Fruit fly (Drosophila melanogaster) whole organism, wandering third instar larva: ENCODE results near the gene rdog.
A peak's percentile ranks its signal among the peaks of the same experiment; 100 is the strongest.

Source experiments
- Abd-B ChIP-seq: fragments of >200 bp; optimal IDR thresholded peaks from 2 replicates; lab custom pipeline; 2017; ENCODE audit warnings: missing biosample characterization, missing genetic modification characterization
- CG32264 ChIP-seq: fragments of 200-800 bp; sonication (Bioruptor generic); optimal IDR thresholded peaks from 2 replicates; lab custom pipeline; 2016; ENCODE audit warnings: missing biosample characterization, missing genetic modification characterization
- CG9705 ChIP-seq: fragments of 200-800 bp; sonication (Bioruptor generic); optimal IDR thresholded peaks from 2 replicates; lab custom pipeline; 2018; ENCODE audit warnings: missing biosample characterization, mild to moderate bottlenecking, missing genetic modification characterization
- CrebA ChIP-seq: fragments of 200-800 bp; sonication (Bioruptor generic); optimal IDR thresholded peaks from 2 replicates; lab custom pipeline; 2016; ENCODE audit warnings: missing biosample characterization, mild to moderate bottlenecking, missing genetic modification characterization, borderline replicate concordance
- Dfd ChIP-seq: fragments of >200 bp; optimal IDR thresholded peaks from 2 replicates; lab custom pipeline; 2017; ENCODE audit warnings: missing biosample characterization, missing genetic modification characterization
- Dif ChIP-seq: fragments of 200-275, 200-300 bp; sonication (Bioruptor generic); optimal IDR thresholded peaks from 2 replicates; lab custom pipeline; 2018; ENCODE audit warnings: missing biosample characterization, missing genetic modification characterization; ENCODE audit not compliant: partially characterized antibody
- GATAd ChIP-seq: sonication (Bioruptor generic); optimal IDR thresholded peaks from 2 replicates; lab custom pipeline; 2016; ENCODE audit warnings: missing biosample characterization, missing genetic modification characterization
- HLH106 ChIP-seq: fragments of 200-800 bp; optimal IDR thresholded peaks from 3 replicates; lab custom pipeline; 2019; ENCODE audit warnings: missing biosample characterization, mild to moderate bottlenecking, missing genetic modification characterization, moderate library complexity
- Hnf4 ChIP-seq: fragments of 200-800 bp; sonication (Bioruptor generic); optimal IDR thresholded peaks from 2 replicates; lab custom pipeline; 2016; ENCODE audit warnings: missing biosample characterization, mild to moderate bottlenecking, missing genetic modification characterization
- Hr78 ChIP-seq: fragments of >200 bp; optimal IDR thresholded peaks from 2 replicates; lab custom pipeline; 2017; ENCODE audit warnings: missing biosample characterization, missing genetic modification characterization
- Hr83 ChIP-seq: fragments of 200-300 bp; sonication (Bioruptor generic); optimal IDR thresholded peaks from 2 replicates; lab custom pipeline; 2016; ENCODE audit warnings: missing biosample characterization, mild to moderate bottlenecking, missing genetic modification characterization, moderate library complexity; ENCODE audit not compliant: poor library complexity, severe bottlenecking
- Jra ChIP-seq: sonication (Bioruptor generic); optimal IDR thresholded peaks from 2 replicates; lab custom pipeline; 2016; ENCODE audit warnings: missing biosample characterization, missing genetic modification characterization
- Mio ChIP-seq: sonication (Bioruptor generic); optimal IDR thresholded peaks from 2 replicates; lab custom pipeline; 2016; ENCODE audit warnings: missing biosample characterization, missing genetic modification characterization
- Myc ChIP-seq: fragments of >200 bp; optimal IDR thresholded peaks from 2 replicates; lab custom pipeline; 2017
- N ChIP-seq: fragments of >200 bp; optimal IDR thresholded peaks from 2 replicates; lab custom pipeline; 2018; ENCODE audit warnings: missing biosample characterization, missing external identifiers, missing genetic modification characterization
- OdsH ChIP-seq: fragments of 200-800 bp; sonication (Bioruptor generic); optimal IDR thresholded peaks from 2 replicates; lab custom pipeline; 2016; ENCODE audit warnings: missing biosample characterization, mild to moderate bottlenecking, missing genetic modification characterization
- Rel ChIP-seq, 2 experiments: fragments of 200-800 bp; sonication (Bioruptor generic) in 1 of 2; optimal IDR thresholded peaks; 2 replicates in 1 of 2; 3 replicates in 1 of 2; lab custom pipeline; 2016 to 2019; ENCODE audit warnings: mild to moderate bottlenecking in 2 of 2, missing biosample characterization in 2 of 2, missing genetic modification characterization in 2 of 2, moderate library complexity in 1 of 2
- Sp1 ChIP-seq: fragments of 200-800 bp; sonication (Bioruptor generic); optimal IDR thresholded peaks from 3 replicates; lab custom pipeline; 2019; ENCODE audit warnings: missing biosample characterization, mild to moderate bottlenecking, missing genetic modification characterization, moderate library complexity
- Vsx2 ChIP-seq: fragments of 200-300, 225-300 bp; sonication (Bioruptor generic); optimal IDR thresholded peaks from 2 replicates; lab custom pipeline; 2018; ENCODE audit warnings: missing biosample characterization, missing genetic modification characterization; ENCODE audit not compliant: partially characterized antibody
- br ChIP-seq: fragments of 200-800 bp; sonication (Bioruptor generic); optimal IDR thresholded peaks from 2 replicates; lab custom pipeline; 2016; ENCODE audit warnings: missing biosample characterization, missing genetic modification characterization
- brk ChIP-seq: fragments of 200-800 bp; sonication (Bioruptor generic); optimal IDR thresholded peaks from 2 replicates; lab custom pipeline; 2016; ENCODE audit warnings: missing biosample characterization, mild to moderate bottlenecking, missing genetic modification characterization
- dl ChIP-seq, 2 experiments: fragments of 175-275, 200-275 bp in 1 of 2; fragments of 200-275 bp in 1 of 2; sonication (Bioruptor generic); optimal IDR thresholded peaks; lab custom pipeline; 2018; ENCODE audit warnings: mild to moderate bottlenecking in 2 of 2, missing biosample characterization in 2 of 2, missing genetic modification characterization in 2 of 2, moderate library complexity in 2 of 2; ENCODE audit not compliant: partially characterized antibody in 2 of 2, insufficient read depth in 1 of 2
- dmrt93B ChIP-seq: fragments of 200-800 bp; sonication (Bioruptor generic); optimal IDR thresholded peaks from 2 replicates; lab custom pipeline; 2018; ENCODE audit warnings: missing biosample characterization, mild to moderate bottlenecking, missing genetic modification characterization
- dsf ChIP-seq: sonication (Bioruptor generic); optimal IDR thresholded peaks from 2 replicates; lab custom pipeline; 2016; ENCODE audit warnings: missing biosample characterization, missing genetic modification characterization, borderline replicate concordance
- ey ChIP-seq: fragments of 200-800 bp; sonication (Bioruptor generic); optimal IDR thresholded peaks from 2 replicates; lab custom pipeline; 2016; ENCODE audit warnings: missing biosample characterization, missing genetic modification characterization
- foxo ChIP-seq, 2 experiments: fragments of 200-800 bp; sonication (Bioruptor generic); optimal IDR thresholded peaks; 2 replicates in 1 of 2; 3 replicates in 1 of 2; lab custom pipeline; 2016 to 2017; ENCODE audit warnings: missing biosample characterization in 2 of 2, missing genetic modification characterization in 2 of 2
- fru ChIP-seq: fragments of 200-800 bp; sonication (Bioruptor generic); optimal IDR thresholded peaks from 3 replicates; lab custom pipeline; 2016; ENCODE audit warnings: missing biosample characterization, mild to moderate bottlenecking, missing genetic modification characterization
- h ChIP-seq: fragments of 200-800 bp; sonication (Bioruptor generic); optimal IDR thresholded peaks from 3 replicates; lab custom pipeline; 2016; ENCODE audit warnings: missing biosample characterization, mild to moderate bottlenecking, missing genetic modification characterization
- jim ChIP-seq: fragments of 175-275, 200-325 bp; sonication (Bioruptor generic); optimal IDR thresholded peaks from 2 replicates; lab custom pipeline; 2016; ENCODE audit warnings: missing biosample characterization, mild to moderate bottlenecking, missing genetic modification characterization
- lola ChIP-seq: fragments of >200 bp; optimal IDR thresholded peaks from 2 replicates; lab custom pipeline; 2017; ENCODE audit warnings: missing biosample characterization, missing genetic modification characterization
- pan ChIP-seq: fragments of >200 bp; optimal IDR thresholded peaks from 2 replicates; lab custom pipeline; 2017
- psq ChIP-seq: fragments of 200-800 bp; sonication (Bioruptor generic); optimal IDR thresholded peaks from 3 replicates; lab custom pipeline; 2017; ENCODE audit warnings: missing biosample characterization, mild to moderate bottlenecking, missing genetic modification characterization, moderate library complexity
- rgr ChIP-seq: fragments of 200-800 bp; sonication (Bioruptor generic); optimal IDR thresholded peaks from 3 replicates; lab custom pipeline; 2016; ENCODE audit warnings: missing biosample characterization, mild to moderate bottlenecking, missing genetic modification characterization
- sage ChIP-seq: fragments of 200-800 bp; sonication (Bioruptor generic); optimal IDR thresholded peaks from 2 replicates; lab custom pipeline; 2016; ENCODE audit warnings: missing biosample characterization, mild to moderate bottlenecking, missing genetic modification characterization
- sv ChIP-seq: fragments of 200-800 bp; sonication (Bioruptor generic); optimal IDR thresholded peaks from 3 replicates; lab custom pipeline; 2016; ENCODE audit warnings: missing biosample characterization, missing genetic modification characterization
- tai ChIP-seq: sonication (Bioruptor generic); optimal IDR thresholded peaks from 2 replicates; lab custom pipeline; 2016; ENCODE audit warnings: missing biosample characterization, missing genetic modification characterization
- usp ChIP-seq: fragments of >200 bp; optimal IDR thresholded peaks from 2 replicates; lab custom pipeline; 2017; ENCODE audit warnings: missing biosample characterization, missing genetic modification characterization
- woc ChIP-seq: sonication (Bioruptor generic); optimal IDR thresholded peaks from 2 replicates; lab custom pipeline; 2016; ENCODE audit warnings: missing biosample characterization, mild to moderate bottlenecking, missing genetic modification characterization

rdog gene

dm6 chr3R:29112398-29113150 lies 45.3 kb upstream of the rdog start, which contains the start of the genes alpha-Man-Ib and Pdhb:
Gene alpha-Man-Ib (minus strand): TSS chr3R:29112822.
Gene Pdhb (plus strand): TSS chr3R:29113071.
- TF ChIP-seq h (GFP tag; lab: Kevin White, UChicago) (peak; percentile 77), woc (GFP tag; lab: Kevin White, UChicago) (peak; percentile 77), foxo (GFP tag; optimal IDR thresholded peaks at IDR 0.05; lab: Kevin White, UChicago) (peak in 1 of 2 experiments; percentile 80), br (GFP tag; lab: Kevin White, UChicago) (peak; percentile 12), CG9705 (GFP tag; lab: Kevin White, UChicago) (peak; percentile 69), Hnf4 (GFP tag; lab: Kevin White, UChicago) (no peak), fru (GFP tag; lab: Kevin White, UChicago) (no peak), psq (GFP tag; lab: Kevin White, UChicago) (peak; percentile 50), ey (GFP tag; lab: Kevin White, UChicago) (peak; percentile 40), HLH106 (peak; percentile 80), OdsH (GFP tag; lab: Kevin White, UChicago) (peak; percentile 53), Jra (GFP tag; lab: Kevin White, UChicago) (no peak), dmrt93B (no peak), jim (no peak), Rel (GFP tag; optimal IDR thresholded peaks at IDR 0.05; lab: Kevin White, UChicago) (no peak), Rel (tag; optimal IDR thresholded peaks at IDR 0.05; lab: Kevin White, UChicago) (peak; percentile 43), Sp1 (peak; percentile 72), sv (GFP tag; lab: Kevin White, UChicago) (peak; percentile 76), pan (lab: Kevin White, UChicago) (no peak), Myc (lab: Kevin White, UChicago) (peak; percentile 83)

dm6 chr3R:29113392-29113791 lies 44.5 kb upstream of the rdog start:
- TF ChIP-seq tai (no peak), dl (GFP tag; optimal IDR thresholded peaks at IDR 0.05; lab: Kevin White, UChicago; ENCODE audit: insufficient read depth in 1 of 2, partially characterized antibody in 2 of 2) (no peak), Rel (GFP tag; optimal IDR thresholded peaks at IDR 0.05; lab: Kevin White, UChicago) (no peak), Rel (tag; optimal IDR thresholded peaks at IDR 0.05; lab: Kevin White, UChicago) (no peak), pan (lab: Kevin White, UChicago) (no peak), Mio (GFP tag; lab: Kevin White, UChicago) (no peak), dmrt93B (no peak), Dfd (GFP tag; lab: Kevin White, UChicago) (no peak), br (GFP tag; lab: Kevin White, UChicago) (no peak), Vsx2 (GFP tag; lab: Kevin White, UChicago) (no peak), Jra (GFP tag; lab: Kevin White, UChicago) (no peak), brk (GFP tag; lab: Kevin White, UChicago) (no peak), lola (GFP tag; lab: Kevin White, UChicago) (no peak), CG32264 (no peak), OdsH (GFP tag; lab: Kevin White, UChicago) (no peak), jim (no peak)

dm6 chr3R:29116167-29116725 lies 41.7 kb upstream of the rdog start, which contains the start of gene Atg14:
Gene Atg14 (plus strand): TSS chr3R:29116391.
- peak; percentile 9 for TF ChIP-seq br (GFP tag; lab: Kevin White, UChicago)
- no peak for TF ChIP-seq Sp1
- TF ChIP-seq Dif (GFP tag; lab: Kevin White, UChicago) = no peak
- TF ChIP-seq dsf (GFP tag; lab: Kevin White, UChicago) = no peak
- no peak for TF ChIP-seq lola (GFP tag; lab: Kevin White, UChicago)
- no peak for TF ChIP-seq Hnf4 (GFP tag; lab: Kevin White, UChicago)
- TF ChIP-seq jim = no peak
- TF ChIP-seq CG32264 = no peak
- no peak for TF ChIP-seq rgr
- no peak for TF ChIP-seq Jra (GFP tag; lab: Kevin White, UChicago)
- TF ChIP-seq Myc (lab: Kevin White, UChicago) = no peak
- no peak for TF ChIP-seq Mio (GFP tag; lab: Kevin White, UChicago)
- TF ChIP-seq sv (GFP tag; lab: Kevin White, UChicago) = no peak
- TF ChIP-seq foxo (GFP tag; optimal IDR thresholded peaks at IDR 0.05; lab: Kevin White, UChicago) = peak in 1 of 2 experiments; percentile 21
- TF ChIP-seq CG9705 (GFP tag; lab: Kevin White, UChicago) = no peak
- TF ChIP-seq Dfd (GFP tag; lab: Kevin White, UChicago) = no peak
- no peak for TF ChIP-seq dmrt93B
- TF ChIP-seq CrebA (GFP tag; lab: Kevin White, UChicago) = no peak
- TF ChIP-seq N = no peak
- peak; percentile 1 for TF ChIP-seq Hr83 (GFP tag; lab: Kevin White, UChicago)
- TF ChIP-seq Hr78 (GFP tag; lab: Kevin White, UChicago) = no peak
- no peak for TF ChIP-seq pan (lab: Kevin White, UChicago)
- TF ChIP-seq Abd-B (GFP tag; lab: Kevin White, UChicago) = no peak
- no peak for TF ChIP-seq woc (GFP tag; lab: Kevin White, UChicago)
- no peak for TF ChIP-seq HLH106
- no peak for TF ChIP-seq sage
- TF ChIP-seq Vsx2 (GFP tag; lab: Kevin White, UChicago) = no peak
- TF ChIP-seq psq (GFP tag; lab: Kevin White, UChicago) = no peak
- TF ChIP-seq dl (GFP tag; optimal IDR thresholded peaks at IDR 0.05; lab: Kevin White, UChicago; ENCODE audit: insufficient read depth in 1 of 2, partially characterized antibody in 2 of 2) = no peak
- TF ChIP-seq OdsH (GFP tag; lab: Kevin White, UChicago) = no peak
- TF ChIP-seq Rel (GFP tag; optimal IDR thresholded peaks at IDR 0.05; lab: Kevin White, UChicago) = no peak
- no peak for TF ChIP-seq Rel (tag; optimal IDR thresholded peaks at IDR 0.05; lab: Kevin White, UChicago)
- no peak for TF ChIP-seq GATAd (GFP tag; lab: Kevin White, UChicago)
- no peak for TF ChIP-seq usp (GFP tag; lab: Kevin White, UChicago)
- no peak for TF ChIP-seq ey (GFP tag; lab: Kevin White, UChicago)
- TF ChIP-seq fru (GFP tag; lab: Kevin White, UChicago) = peak; percentile 37
- peak; percentile 27 for TF ChIP-seq h (GFP tag; lab: Kevin White, UChicago)
